Worm (Caenorhabditis elegans) whole organism, young adult: ENCODE results near the gene str-20.
A peak's percentile ranks its signal among the peaks of the same experiment; 100 is the strongest.

Experiments
- B0019.2 ChIP-seq: fragments of 200-800 bp; sonication (Bioruptor generic); conservative IDR thresholded peaks from 2 replicates; pipeline ENCODE4 v1.3.6; 2022; ENCODE audit warnings: missing genetic modification reagents, missing genetic modification characterization, missing compliant biosample characterization
- C06A6.2 ChIP-seq: fragments of 200-800 bp; sonication (Bioruptor generic); conservative IDR thresholded peaks from 2 replicates; pipeline ENCODE4 v1.3.6; 2022; ENCODE audit warnings: missing genetic modification characterization, missing compliant biosample characterization
- C17E4.6 ChIP-seq: fragments of 200-800 bp; sonication (Bioruptor generic); IDR thresholded peaks from 2 replicates; pipeline ENCODE4 v1.3.6; 2022; ENCODE audit warnings: missing genetic modification reagents, missing genetic modification characterization, missing compliant biosample characterization
- F22D6.2 ChIP-seq: sonication (generic microtip); optimal IDR thresholded peaks from 2 replicates; lab custom pipeline; 2016; ENCODE audit warnings: mild to moderate bottlenecking, missing genetic modification characterization, missing compliant biosample characterization
- F33H1.4 ChIP-seq: fragments of 200-800 bp; sonication (Bioruptor generic); IDR thresholded peaks from 2 replicates; pipeline ENCODE4 v1.3.6; 2022; ENCODE audit warnings: missing genetic modification reagents, missing genetic modification characterization, missing compliant biosample characterization
- F57C9.4 ChIP-seq: sonication (generic microtip); optimal IDR thresholded peaks from 2 replicates; lab custom pipeline; 2017; ENCODE audit warnings: mild to moderate bottlenecking, missing genetic modification characterization, missing compliant biosample characterization
- K11D2.4 ChIP-seq: fragments of 200-800 bp; sonication (Bioruptor generic); IDR thresholded peaks from 2 replicates; pipeline ENCODE4 v1.3.6; 2022; ENCODE audit warnings: missing genetic modification reagents, missing genetic modification characterization, missing compliant biosample characterization
- Y53G8AR.9 ChIP-seq: fragments of 200-800 bp; sonication (Bioruptor generic); conservative IDR thresholded peaks from 2 replicates; pipeline ENCODE4 v1.3.6; 2022; ENCODE audit warnings: missing genetic modification reagents, missing genetic modification characterization, missing compliant biosample characterization
- Y79H2A.3 ChIP-seq: fragments of 200-800 bp; sonication (Bioruptor generic); conservative IDR thresholded peaks from 2 replicates; pipeline ENCODE4 v1.3.6; 2022; ENCODE audit warnings: missing genetic modification reagents, missing genetic modification characterization, missing compliant biosample characterization
- ama-1 ChIP-seq, 3 experiments: fragments of 150-350 bp in 1 of 3; sonication (generic microtip) in 2 of 3; optimal IDR thresholded peaks; 2 replicates each; lab custom pipeline; 2014 to 2018; ENCODE audit warnings: missing biosample characterization in 2 of 3, missing genetic modification characterization in 2 of 3, missing genetic modification reagents in 2 of 3
- athp-1 ChIP-seq: sonication (generic microtip); optimal IDR thresholded peaks from 2 replicates; lab custom pipeline; 2017; ENCODE audit warnings: mild to moderate bottlenecking, missing genetic modification characterization, missing compliant biosample characterization
- attf-3 ChIP-seq: fragments of 200-800 bp; sonication (Bioruptor generic); conservative IDR thresholded peaks from 2 replicates; pipeline ENCODE4 v1.3.6; 2022; ENCODE audit warnings: missing genetic modification reagents, missing genetic modification characterization, missing compliant biosample characterization
- attf-5 ChIP-seq: fragments of 200-800 bp; sonication (Bioruptor generic); optimal IDR thresholded peaks from 2 replicates; lab custom pipeline; 2018; ENCODE audit warnings: mild to moderate bottlenecking, missing genetic modification characterization, missing compliant biosample characterization
- attf-6 ChIP-seq: fragments of 200-800 bp; sonication (Bioruptor generic); IDR thresholded peaks from 2 replicates; pipeline ENCODE4 v1.3.6; 2022; ENCODE audit warnings: missing genetic modification reagents, missing genetic modification characterization, missing compliant biosample characterization
- bed-1 ChIP-seq: fragments of 200-800 bp; sonication (Bioruptor generic); IDR thresholded peaks from 2 replicates; pipeline ENCODE4 v1.3.6; 2022; ENCODE audit warnings: missing genetic modification reagents, missing genetic modification characterization, missing compliant biosample characterization
- bed-2 ChIP-seq: fragments of 200-800 bp; sonication (Bioruptor generic); IDR thresholded peaks from 2 replicates; pipeline ENCODE4 v1.3.6; 2022; ENCODE audit warnings: missing genetic modification reagents, missing genetic modification characterization, missing compliant biosample characterization
- ccch-3 ChIP-seq: fragments of 200-800 bp; sonication (Bioruptor generic); optimal IDR thresholded peaks from 2 replicates; lab custom pipeline; 2018; ENCODE audit warnings: mild to moderate bottlenecking, missing genetic modification characterization, missing compliant biosample characterization
- cebp-2 ChIP-seq: fragments of 200-800 bp; sonication (Bioruptor generic); IDR thresholded peaks from 2 replicates; pipeline ENCODE4 v1.3.6; 2022; ENCODE audit warnings: missing genetic modification characterization, missing compliant biosample characterization
- ceh-27 ChIP-seq: fragments of 200-800 bp; sonication (Bioruptor generic); optimal IDR thresholded peaks from 2 replicates; lab custom pipeline; 2018; ENCODE audit warnings: mild to moderate bottlenecking, missing genetic modification characterization, moderate library complexity, missing compliant biosample characterization
- ceh-40 ChIP-seq: fragments of 200-800 bp; sonication (Bioruptor generic); IDR thresholded peaks from 2 replicates; pipeline ENCODE4 v1.3.6; 2022; ENCODE audit warnings: missing genetic modification characterization, missing compliant biosample characterization
- ceh-58 ChIP-seq: fragments of 200-800 bp; sonication (Bioruptor generic); IDR thresholded peaks from 2 replicates; pipeline ENCODE4 v1.3.6; 2022; ENCODE audit warnings: missing genetic modification characterization, missing compliant biosample characterization
- ceh-91 ChIP-seq: fragments of 200-800 bp; sonication (Bioruptor generic); IDR thresholded peaks from 2 replicates; pipeline ENCODE4 v1.3.6; 2022; ENCODE audit warnings: missing genetic modification reagents, missing genetic modification characterization, missing compliant biosample characterization
- die-1 ChIP-seq: sonication (generic microtip); optimal IDR thresholded peaks from 2 replicates; lab custom pipeline; 2016; ENCODE audit warnings: missing genotype, mild to moderate bottlenecking, missing genetic modification characterization, missing compliant biosample characterization
- dox-1 ChIP-seq: fragments of 200-800 bp; sonication (Bioruptor generic); IDR thresholded peaks from 2 replicates; pipeline ENCODE4 v1.3.6; 2022; ENCODE audit warnings: missing genetic modification reagents, missing genetic modification characterization, missing compliant biosample characterization
- efl-1 ChIP-seq: fragments of 150-350 bp; optimal IDR thresholded peaks from 2 replicates; lab custom pipeline; 2014; ENCODE audit warnings: missing biosample characterization, missing genetic modification reagents, missing genetic modification characterization
- egl-18 ChIP-seq: fragments of 200-800 bp; sonication (Bioruptor generic); IDR thresholded peaks from 2 replicates; pipeline ENCODE4 v1.3.6; 2022; ENCODE audit warnings: missing genetic modification reagents, missing genetic modification characterization, missing compliant biosample characterization
- fkh-3 ChIP-seq: sonication (generic microtip); optimal IDR thresholded peaks from 2 replicates; lab custom pipeline; 2016; ENCODE audit warnings: mild to moderate bottlenecking, missing genetic modification characterization, missing compliant biosample characterization
- gei-17 ChIP-seq: fragments of 200-800 bp; sonication (Bioruptor generic); optimal IDR thresholded peaks from 2 replicates; lab custom pipeline; 2018; ENCODE audit warnings: mild to moderate bottlenecking, missing genetic modification characterization, missing compliant biosample characterization
- hlh-12 ChIP-seq: sonication (generic microtip); optimal IDR thresholded peaks from 2 replicates; lab custom pipeline; 2016; ENCODE audit warnings: missing genetic modification characterization, missing compliant biosample characterization
- hlh-26 ChIP-seq: fragments of 200-800 bp; sonication (Bioruptor generic); conservative IDR thresholded peaks from 2 replicates; pipeline ENCODE4 v1.3.6; 2022; ENCODE audit warnings: missing genetic modification reagents, missing genetic modification characterization, missing compliant biosample characterization
- hmg-20 ChIP-seq: fragments of 200-800 bp; sonication (Bioruptor generic); IDR thresholded peaks from 2 replicates; pipeline ENCODE4 v1.3.6; 2022; ENCODE audit warnings: missing genetic modification reagents, missing genetic modification characterization, missing compliant biosample characterization
- let-526 ChIP-seq: fragments of 200-800 bp; sonication (Bioruptor generic); IDR thresholded peaks from 2 replicates; pipeline ENCODE4 v1.3.6; 2022; ENCODE audit warnings: missing genetic modification reagents, missing genetic modification characterization, missing compliant biosample characterization
- let-607 ChIP-seq, 2 experiments: fragments of 200-800 bp in 1 of 2; sonication (Bioruptor generic) in 1 of 2; sonication (generic microtip) in 1 of 2; optimal IDR thresholded peaks; 2 replicates each; lab custom pipeline; 2016 to 2018; ENCODE audit warnings: mild to moderate bottlenecking in 2 of 2, missing compliant biosample characterization in 2 of 2, missing genetic modification characterization in 2 of 2, moderate library complexity in 2 of 2, missing genotype in 1 of 2
- lin-26 ChIP-seq: fragments of 200-800 bp; sonication (Bioruptor generic); IDR thresholded peaks from 2 replicates; pipeline ENCODE4 v1.3.6; 2022; ENCODE audit warnings: missing genetic modification reagents, missing genetic modification characterization, missing compliant biosample characterization
- lir-1 ChIP-seq: fragments of 200-800 bp; sonication (Bioruptor generic); conservative IDR thresholded peaks from 2 replicates; pipeline ENCODE4 v1.3.6; 2022; ENCODE audit warnings: missing genetic modification reagents, missing genetic modification characterization, missing compliant biosample characterization
- lsl-1 ChIP-seq: fragments of 200-800 bp; sonication (Bioruptor generic); optimal IDR thresholded peaks from 2 replicates; lab custom pipeline; 2018; ENCODE audit warnings: mild to moderate bottlenecking, missing genetic modification characterization, moderate library complexity, missing compliant biosample characterization
- madf-6 ChIP-seq: fragments of 200-800 bp; sonication (Bioruptor generic); IDR thresholded peaks from 2 replicates; pipeline ENCODE4 v1.3.6; 2022; ENCODE audit warnings: missing genetic modification reagents, missing genetic modification characterization, missing compliant biosample characterization
- madf-8 ChIP-seq: fragments of 200-800 bp; sonication (Bioruptor generic); conservative IDR thresholded peaks from 2 replicates; pipeline ENCODE4 v1.3.6; 2022; ENCODE audit warnings: missing genetic modification reagents, missing genetic modification characterization, missing compliant biosample characterization
- nfya-2 ChIP-seq: fragments of 200-800 bp; sonication (Bioruptor generic); IDR thresholded peaks from 2 replicates; pipeline ENCODE4 v1.3.6; 2022; ENCODE audit warnings: missing genetic modification reagents, missing genetic modification characterization, missing compliant biosample characterization
- nfyb-1 ChIP-seq: fragments of 200-800 bp; sonication (Bioruptor generic); IDR thresholded peaks from 2 replicates; pipeline ENCODE4 v1.3.6; 2022; ENCODE audit warnings: missing genetic modification reagents, missing genetic modification characterization, missing compliant biosample characterization
- nhr-179 ChIP-seq: sonication (generic microtip); optimal IDR thresholded peaks from 2 replicates; lab custom pipeline; 2016; ENCODE audit warnings: mild to moderate bottlenecking, missing genetic modification characterization, missing compliant biosample characterization
- rec-8 ChIP-seq, 2 experiments: sonication (generic microtip); optimal IDR thresholded peaks; 2 replicates each; lab custom pipeline; 2016; ENCODE audit warnings: mild to moderate bottlenecking in 2 of 2, missing genetic modification characterization in 2 of 2, missing genetic modification reagents in 2 of 2, missing genotype in 2 of 2, missing biosample characterization in 1 of 2, missing compliant biosample characterization in 1 of 2, moderate library complexity in 1 of 2
- rpc-1 ChIP-seq, 2 experiments: fragments of 150-350 bp in 1 of 2; sonication (generic microtip) in 1 of 2; optimal IDR thresholded peaks; 2 replicates each; lab custom pipeline; 2014 to 2018; ENCODE audit warnings: missing biosample characterization in 1 of 2, missing genetic modification characterization in 1 of 2, missing genetic modification reagents in 1 of 2, missing genotype in 1 of 2
- sdz-38 ChIP-seq: sonication (generic microtip); optimal IDR thresholded peaks from 2 replicates; lab custom pipeline; 2016; ENCODE audit warnings: missing genotype, missing genetic modification characterization, missing compliant biosample characterization
- sptf-2 ChIP-seq: fragments of 200-800 bp; sonication (Bioruptor generic); optimal IDR thresholded peaks from 2 replicates; lab custom pipeline; 2018; ENCODE audit warnings: mild to moderate bottlenecking, missing genetic modification characterization, missing compliant biosample characterization
- tbx-9 ChIP-seq: sonication (generic microtip); optimal IDR thresholded peaks from 2 replicates; lab custom pipeline; 2016; ENCODE audit warnings: borderline replicate concordance, missing genetic modification characterization, inconsistent platforms, missing compliant biosample characterization
- tlf-1 ChIP-seq: fragments of 200-800 bp; sonication (Bioruptor generic); optimal IDR thresholded peaks from 2 replicates; lab custom pipeline; 2018; ENCODE audit warnings: mild to moderate bottlenecking, missing genetic modification characterization, missing compliant biosample characterization
- ztf-28 ChIP-seq: fragments of 200-800 bp; sonication (Bioruptor generic); IDR thresholded peaks from 2 replicates; pipeline ENCODE4 v1.3.6; 2022; ENCODE audit warnings: missing genetic modification reagents, missing genetic modification characterization, missing compliant biosample characterization

str-20 gene

DNA sequence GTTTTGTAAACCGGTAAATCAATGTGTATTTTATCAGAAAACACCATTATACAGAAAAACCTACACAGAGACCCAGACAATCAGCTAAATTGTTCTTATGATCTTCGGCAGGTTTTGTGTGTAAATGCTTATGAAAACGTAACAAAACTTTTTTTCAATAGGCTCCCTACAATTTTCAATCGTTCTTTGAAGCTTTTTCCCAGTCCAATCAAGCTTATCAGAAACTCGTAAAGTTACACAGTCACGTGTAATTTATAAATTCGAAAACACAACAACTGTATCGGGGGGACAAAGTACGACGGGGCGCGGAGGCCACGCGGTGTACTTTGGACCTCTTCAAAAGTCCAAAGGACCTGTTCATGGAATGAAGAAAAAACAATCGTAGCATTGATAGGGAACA is 26.1 kb upstream of the str-20 start (continued):
- TF ChIP-seq attf-3 (GFP tag; lab: Robert Waterston, UW) (no peak), C06A6.2 (GFP tag; lab: Robert Waterston, UW) (no peak; the same call in 1 of the 2 replicates), efl-1 (GFP tag; lab: Kevin White, UChicago) (no peak), madf-6 (GFP tag; lab: Robert Waterston, UW) (no peak), nfyb-1 (peak; percentile 81), attf-6 (GFP tag; lab: Robert Waterston, UW) (no peak), hlh-12 (tag; lab: Kevin White, UChicago) (no peak), ceh-58 (GFP tag; lab: Robert Waterston, UW) (no peak), sdz-38 (tag; lab: Kevin White, UChicago) (no peak), dox-1 (peak; percentile 42; the same call in 1 of the 2 replicates), die-1 (tag; lab: Kevin White, UChicago) (no peak), K11D2.4 (GFP tag; lab: Robert Waterston, UW) (peak; percentile 45; the same call in 1 of the 2 replicates), ceh-40 (GFP tag; lab: Robert Waterston, UW) (no peak), hmg-20 (GFP tag; lab: Robert Waterston, UW) (no peak), Y53G8AR.9 (GFP tag; lab: Robert Waterston, UW) (peak; percentile 68; the same call in 1 of the 2 replicates), ztf-28 (GFP tag; lab: Robert Waterston, UW) (no peak), rec-8 (tag; optimal IDR thresholded peaks at IDR 0.05; lab: Kevin White, UChicago) (no peak), fkh-3 (no peak), let-607 (tag; optimal IDR thresholded peaks at IDR 0.05; lab: Kevin White, UChicago) (no peak), lin-26 (GFP tag; lab: Robert Waterston, UW) (0 out of 2 replicates have a peak, but pooled peaks have one; percentile 24), nhr-179 (tag; lab: Kevin White, UChicago) (no peak), let-526 (GFP tag; lab: Robert Waterston, UW) (peak; percentile 27), hlh-26 (GFP tag; lab: Robert Waterston, UW) (no peak), nfya-2 (no peak), attf-5 (GFP tag; lab: Kevin White, UChicago) (peak; percentile 38), bed-2 (GFP tag; lab: Robert Waterston, UW) (no peak), rpc-1 (optimal IDR thresholded peaks at IDR 0.05; lab: Kevin White, UChicago) (no peak), rpc-1 (tag; optimal IDR thresholded peaks at IDR 0.05; lab: Kevin White, UChicago) (no peak), C17E4.6 (GFP tag; lab: Robert Waterston, UW) (no peak), ceh-27 (GFP tag; lab: Kevin White, UChicago) (no peak), F33H1.4 (GFP tag; lab: Robert Waterston, UW) (no peak), lir-1 (GFP tag; lab: Robert Waterston, UW) (no peak), athp-1 (tag; lab: Kevin White, UChicago) (no peak), Y79H2A.3 (GFP tag; lab: Robert Waterston, UW) (no peak), cebp-2 (GFP tag; lab: Robert Waterston, UW) (no peak), F22D6.2 (tag; lab: Kevin White, UChicago) (no peak), ama-1 (optimal IDR thresholded peaks at IDR 0.05; lab: Kevin White, UChicago) (no peak), ama-1 (GFP tag; optimal IDR thresholded peaks at IDR 0.05; lab: Kevin White, UChicago) (no peak), madf-8 (GFP tag; lab: Robert Waterston, UW) (no peak), ccch-3 (GFP tag; lab: Kevin White, UChicago) (no peak), egl-18 (GFP tag; lab: Robert Waterston, UW) (no peak), tlf-1 (peak; percentile 46), gei-17 (no peak), tbx-9 (no peak), sptf-2 (GFP tag; lab: Kevin White, UChicago) (no peak), F57C9.4 (tag; lab: Kevin White, UChicago) (no peak), lsl-1 (GFP tag; lab: Kevin White, UChicago) (no peak), B0019.2 (no peak), ceh-91 (GFP tag; lab: Robert Waterston, UW) (no peak), bed-1 (no peak)
